Worm (Caenorhabditis elegans): ENCODE measurements around the gene srp-2.

- TF ChIP-seq nhr-25 (tag; optimal IDR thresholded peaks at IDR 0.05), result peak; percentile 3
- TF ChIP-seq nhr-237 (tag; optimal IDR thresholded peaks at IDR 0.05), result no peak
- TF ChIP-seq nhr-11 (tag; optimal IDR thresholded peaks at IDR 0.05), result peak; percentile 2
- TF ChIP-seq mdl-1 (tag; optimal IDR thresholded peaks at IDR 0.05), result no peak
- peak; percentile 93 for TF ChIP-seq aly-2 (tag; optimal IDR thresholded peaks at IDR 0.05)
- no peak for TF ChIP-seq fkh-10 (GFP tag; optimal IDR thresholded peaks at IDR 0.05)
- TF ChIP-seq lsy-12 (tag; optimal IDR thresholded peaks at IDR 0.05), result peak; percentile 49
- peak; percentile 85 for TF ChIP-seq tbx-2 (tag; optimal IDR thresholded peaks at IDR 0.05)
- no peak for TF ChIP-seq hmg-11 (tag; optimal IDR thresholded peaks at IDR 0.05)
- TF ChIP-seq sea-2 (GFP tag; optimal IDR thresholded peaks at IDR 0.05), result no peak
Observed at ce11 chrV:723895-724352, 38.5 kb upstream of the srp-2 start, which contains the start of gene fbxb-72.
